Worm (Caenorhabditis elegans) whole organism, young adult: ENCODE results near the gene T13F2.6.
"Not testable (repeated sequence)": the region's sequence is repeated elsewhere in the genome, so short reads cannot be mapped to it uniquely, and the experiment has no call there.

Experiments
- K11D2.4 ChIP-seq: fragments of 200-800 bp; sonication (Bioruptor generic); IDR thresholded peaks from 2 replicates; pipeline ENCODE4 v1.3.6; 2022; ENCODE audit warnings: missing genetic modification reagents, missing genetic modification characterization, missing compliant biosample characterization
- K12H6.12 ChIP-seq: fragments of 200-800 bp; sonication (Bioruptor generic); optimal IDR thresholded peaks from 2 replicates; lab custom pipeline; 2018; ENCODE audit warnings: mild to moderate bottlenecking, missing genetic modification characterization, missing compliant biosample characterization
- egl-44 ChIP-seq: fragments of 200-800 bp; sonication (Bioruptor generic); IDR thresholded peaks from 2 replicates; pipeline ENCODE4 v1.3.6; 2022; ENCODE audit warnings: missing genetic modification reagents, missing genetic modification characterization, missing compliant biosample characterization
- lin-35 ChIP-seq, 3 experiments: fragments of 150-350 bp in 2 of 3; sonication (generic microtip) in 1 of 3; optimal IDR thresholded peaks; 2 replicates each; lab custom pipeline; 2014 to 2018; ENCODE audit warnings: missing biosample characterization in 3 of 3, missing genetic modification characterization in 3 of 3, missing genetic modification reagents in 3 of 3
- lsl-1 ChIP-seq: fragments of 200-800 bp; sonication (Bioruptor generic); optimal IDR thresholded peaks from 2 replicates; lab custom pipeline; 2018; ENCODE audit warnings: mild to moderate bottlenecking, missing genetic modification characterization, moderate library complexity, missing compliant biosample characterization
- madf-10 ChIP-seq: sonication (generic microtip); optimal IDR thresholded peaks from 2 replicates; lab custom pipeline; 2016; ENCODE audit warnings: mild to moderate bottlenecking, missing genetic modification characterization, missing compliant biosample characterization
- unc-130 ChIP-seq: sonication (generic microtip); optimal IDR thresholded peaks from 2 replicates; lab custom pipeline; 2016; ENCODE audit warnings: missing genetic modification reagents, missing genetic modification characterization, missing compliant biosample characterization

DNA sequence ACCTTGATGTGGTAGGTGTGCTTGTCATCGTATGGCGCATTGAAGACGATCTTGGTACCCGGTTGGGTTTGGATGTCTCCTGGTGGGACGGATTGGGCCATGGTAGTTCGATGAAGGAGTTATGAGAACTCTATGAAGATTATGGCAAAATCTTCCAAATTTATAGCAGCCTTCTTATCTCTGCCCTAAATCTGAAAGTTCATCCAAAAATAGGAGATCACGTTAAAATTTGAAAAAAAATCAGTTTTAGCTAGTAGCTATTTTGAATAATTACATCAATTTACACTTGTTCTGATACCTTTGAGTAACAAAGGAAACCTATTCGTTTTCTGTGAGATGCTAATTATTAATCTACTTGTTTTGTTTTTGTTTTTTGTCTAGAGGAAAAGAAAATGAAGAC is 11.1 kb upstream of the T13F2.6 start, which contains the start of gene msp-79:
- TF ChIP-seq K12H6.12 (tag; lab: Kevin White, UChicago); egl-44 (GFP tag; lab: Robert Waterston, UW); K11D2.4 (GFP tag; lab: Robert Waterston, UW); lin-35 (GFP tag; optimal IDR thresholded peaks at IDR 0.05; lab: Kevin White, UChicago); madf-10 (tag; lab: Kevin White, UChicago); unc-130 (GFP tag; lab: Kevin White, UChicago); lsl-1 (GFP tag; lab: Kevin White, UChicago): not testable (repeated sequence)
